Worm (Caenorhabditis elegans) whole organism, young adult: ENCODE results near the gene pqn-41.

Experiments
- B0035.1 ChIP-seq: sonication (generic microtip); optimal IDR thresholded peaks from 2 replicates; lab custom pipeline; 2016; ENCODE audit warnings: missing genetic modification characterization, mild to moderate bottlenecking, missing compliant biosample characterization, missing genotype, missing genetic modification reagents
- D2030.7 ChIP-seq: fragments of 200-800 bp; sonication (Bioruptor generic); IDR thresholded peaks from 2 replicates; pipeline ENCODE4 v1.3.6; 2022; ENCODE audit warnings: missing genetic modification reagents, missing genetic modification characterization, missing compliant biosample characterization
- F10E7.11 ChIP-seq: sonication (generic microtip); optimal IDR thresholded peaks from 2 replicates; lab custom pipeline; 2017; ENCODE audit warnings: mild to moderate bottlenecking, missing genetic modification characterization, moderate library complexity, missing compliant biosample characterization
- F22D6.2 ChIP-seq: sonication (generic microtip); optimal IDR thresholded peaks from 2 replicates; lab custom pipeline; 2016; ENCODE audit warnings: mild to moderate bottlenecking, missing genetic modification characterization, missing compliant biosample characterization
- F37B4.10 ChIP-seq: fragments of 200-800 bp; sonication (Bioruptor generic); IDR thresholded peaks from 2 replicates; pipeline ENCODE4 v1.3.6; 2022; ENCODE audit warnings: missing genetic modification characterization, missing compliant biosample characterization
- F39B2.1 ChIP-seq: fragments of 200-800 bp; sonication (Bioruptor generic); IDR thresholded peaks from 2 replicates; pipeline ENCODE4 v1.3.6; 2022; ENCODE audit warnings: missing genetic modification reagents, missing genetic modification characterization, missing compliant biosample characterization
- F52B5.7 ChIP-seq: sonication (generic microtip); optimal IDR thresholded peaks from 2 replicates; lab custom pipeline; 2016; ENCODE audit warnings: mild to moderate bottlenecking, missing genetic modification characterization, missing compliant biosample characterization
- F55B11.4 ChIP-seq: sonication (generic microtip); optimal IDR thresholded peaks from 2 replicates; lab custom pipeline; 2016; ENCODE audit warnings: missing compliant biosample characterization, missing genetic modification characterization, borderline replicate concordance; ENCODE audit not compliant: insufficient read depth
- T26A5.8 ChIP-seq: sonication (generic microtip); optimal IDR thresholded peaks from 2 replicates; lab custom pipeline; 2016; ENCODE audit warnings: missing genetic modification characterization, missing compliant biosample characterization
- Y95B8A.8 ChIP-seq: fragments of 200-800 bp; sonication (Bioruptor generic); IDR thresholded peaks from 2 replicates; pipeline ENCODE4 v1.3.6; 2022; ENCODE audit warnings: missing genetic modification reagents, missing genetic modification characterization, missing compliant biosample characterization
- aptf-2 ChIP-seq: fragments of 200-800 bp; sonication (Bioruptor generic); conservative IDR thresholded peaks from 2 replicates; pipeline ENCODE4 v1.3.6; 2022; ENCODE audit warnings: missing genetic modification reagents, missing genetic modification characterization, missing compliant biosample characterization
- bed-2 ChIP-seq: fragments of 200-800 bp; sonication (Bioruptor generic); IDR thresholded peaks from 2 replicates; pipeline ENCODE4 v1.3.6; 2022; ENCODE audit warnings: missing genetic modification reagents, missing genetic modification characterization, missing compliant biosample characterization
- ccch-3 ChIP-seq: fragments of 200-800 bp; sonication (Bioruptor generic); optimal IDR thresholded peaks from 2 replicates; lab custom pipeline; 2018; ENCODE audit warnings: mild to moderate bottlenecking, missing genetic modification characterization, missing compliant biosample characterization
- chd-7 ChIP-seq: sonication (generic microtip); optimal IDR thresholded peaks from 2 replicates; lab custom pipeline; 2016; ENCODE audit warnings: mild to moderate bottlenecking, missing genetic modification characterization, moderate library complexity, missing compliant biosample characterization
- dpff-1 ChIP-seq: sonication (generic microtip); optimal IDR thresholded peaks from 2 replicates; lab custom pipeline; 2017; ENCODE audit warnings: mild to moderate bottlenecking, missing genetic modification characterization, missing compliant biosample characterization
- egl-18 ChIP-seq: fragments of 200-800 bp; sonication (Bioruptor generic); IDR thresholded peaks from 2 replicates; pipeline ENCODE4 v1.3.6; 2022; ENCODE audit warnings: missing genetic modification reagents, missing genetic modification characterization, missing compliant biosample characterization
- egl-44 ChIP-seq: fragments of 200-800 bp; sonication (Bioruptor generic); IDR thresholded peaks from 2 replicates; pipeline ENCODE4 v1.3.6; 2022; ENCODE audit warnings: missing genetic modification reagents, missing genetic modification characterization, missing compliant biosample characterization
- ekl-4 ChIP-seq: fragments of 200-800 bp; sonication (Bioruptor generic); IDR thresholded peaks from 2 replicates; pipeline ENCODE4 v1.3.6; 2022; ENCODE audit warnings: missing genetic modification reagents, missing genetic modification characterization, missing compliant biosample characterization
- ets-4 ChIP-seq: fragments of 200-800 bp; sonication (Bioruptor generic); optimal IDR thresholded peaks from 2 replicates; lab custom pipeline; 2018; ENCODE audit warnings: mild to moderate bottlenecking, missing genetic modification characterization, missing compliant biosample characterization
- hlh-26 ChIP-seq: fragments of 200-800 bp; sonication (Bioruptor generic); conservative IDR thresholded peaks from 2 replicates; pipeline ENCODE4 v1.3.6; 2022; ENCODE audit warnings: missing genetic modification reagents, missing genetic modification characterization, missing compliant biosample characterization
- hmg-1.2 ChIP-seq: fragments of 200-800 bp; sonication (Bioruptor generic); IDR thresholded peaks from 2 replicates; pipeline ENCODE4 v1.3.6; 2022; ENCODE audit warnings: missing genetic modification reagents, missing genetic modification characterization, missing compliant biosample characterization
- hmg-20 ChIP-seq: fragments of 200-800 bp; sonication (Bioruptor generic); IDR thresholded peaks from 2 replicates; pipeline ENCODE4 v1.3.6; 2022; ENCODE audit warnings: missing genetic modification reagents, missing genetic modification characterization, missing compliant biosample characterization
- hrde-1 ChIP-seq: sonication (generic microtip); optimal IDR thresholded peaks from 2 replicates; lab custom pipeline; 2016; ENCODE audit warnings: missing genetic modification characterization, mild to moderate bottlenecking, missing compliant biosample characterization, moderate library complexity, missing genotype, missing genetic modification reagents, borderline replicate concordance
- let-526 ChIP-seq: fragments of 200-800 bp; sonication (Bioruptor generic); IDR thresholded peaks from 2 replicates; pipeline ENCODE4 v1.3.6; 2022; ENCODE audit warnings: missing genetic modification reagents, missing genetic modification characterization, missing compliant biosample characterization
- lin-35 ChIP-seq, 3 experiments: fragments of 150-350 bp in 2 of 3; sonication (generic microtip) in 1 of 3; optimal IDR thresholded peaks; 2 replicates each; lab custom pipeline; 2014 to 2018; ENCODE audit warnings: missing biosample characterization in 3 of 3, missing genetic modification characterization in 3 of 3, missing genetic modification reagents in 3 of 3
- lin-40 ChIP-seq: sonication (generic microtip); optimal IDR thresholded peaks from 2 replicates; lab custom pipeline; 2016; ENCODE audit warnings: missing genetic modification characterization, mild to moderate bottlenecking, missing compliant biosample characterization, missing genotype, missing genetic modification reagents
- lir-1 ChIP-seq: fragments of 200-800 bp; sonication (Bioruptor generic); conservative IDR thresholded peaks from 2 replicates; pipeline ENCODE4 v1.3.6; 2022; ENCODE audit warnings: missing genetic modification reagents, missing genetic modification characterization, missing compliant biosample characterization
- madf-8 ChIP-seq: fragments of 200-800 bp; sonication (Bioruptor generic); conservative IDR thresholded peaks from 2 replicates; pipeline ENCODE4 v1.3.6; 2022; ENCODE audit warnings: missing genetic modification reagents, missing genetic modification characterization, missing compliant biosample characterization
- mxl-1 ChIP-seq: sonication (generic microtip); optimal IDR thresholded peaks from 2 replicates; lab custom pipeline; 2016; ENCODE audit warnings: missing genetic modification characterization, missing compliant biosample characterization
- nfyb-1 ChIP-seq: fragments of 200-800 bp; sonication (Bioruptor generic); IDR thresholded peaks from 2 replicates; pipeline ENCODE4 v1.3.6; 2022; ENCODE audit warnings: missing genetic modification reagents, missing genetic modification characterization, missing compliant biosample characterization
- rcor-1 ChIP-seq: fragments of 200-800 bp; sonication (Bioruptor generic); IDR thresholded peaks from 2 replicates; pipeline ENCODE4 v1.3.6; 2022; ENCODE audit warnings: missing genetic modification reagents, missing genetic modification characterization, missing compliant biosample characterization
- sdz-38 ChIP-seq: sonication (generic microtip); optimal IDR thresholded peaks from 2 replicates; lab custom pipeline; 2016; ENCODE audit warnings: missing genotype, missing genetic modification characterization, missing compliant biosample characterization
- sea-2 ChIP-seq: fragments of 200-800 bp; sonication (Bioruptor generic); IDR thresholded peaks from 2 replicates; pipeline ENCODE4 v1.3.6; 2022; ENCODE audit warnings: missing genetic modification characterization, missing compliant biosample characterization
- sptf-2 ChIP-seq: fragments of 200-800 bp; sonication (Bioruptor generic); optimal IDR thresholded peaks from 2 replicates; lab custom pipeline; 2018; ENCODE audit warnings: mild to moderate bottlenecking, missing genetic modification characterization, missing compliant biosample characterization
- tbp1 ChIP-seq: fragments of 200-800 bp; sonication (Bioruptor generic); optimal IDR thresholded peaks from 2 replicates; lab custom pipeline; 2018; ENCODE audit warnings: mild to moderate bottlenecking, missing genetic modification characterization, missing compliant biosample characterization
- tbx-9 ChIP-seq: sonication (generic microtip); optimal IDR thresholded peaks from 2 replicates; lab custom pipeline; 2016; ENCODE audit warnings: borderline replicate concordance, missing genetic modification characterization, inconsistent platforms, missing compliant biosample characterization
- unc-62 ChIP-seq: fragments of 150-350 bp; optimal IDR thresholded peaks from 2 replicates; lab custom pipeline; 2014; ENCODE audit warnings: missing biosample characterization, missing genetic modification reagents, missing genetic modification characterization
- xnd-1 ChIP-seq: sonication (generic microtip); optimal IDR thresholded peaks from 2 replicates; lab custom pipeline; 2016; ENCODE audit warnings: missing genotype, missing genetic modification reagents, missing genetic modification characterization, missing compliant biosample characterization
- ztf-25 ChIP-seq: fragments of 200-800 bp; sonication (Bioruptor generic); IDR thresholded peaks from 2 replicates; pipeline ENCODE4 v1.3.6; 2022; ENCODE audit warnings: missing genetic modification reagents, missing genetic modification characterization, missing compliant biosample characterization
- ztf-28 ChIP-seq: fragments of 200-800 bp; sonication (Bioruptor generic); IDR thresholded peaks from 2 replicates; pipeline ENCODE4 v1.3.6; 2022; ENCODE audit warnings: missing genetic modification reagents, missing genetic modification characterization, missing compliant biosample characterization
- ztf-6 ChIP-seq: fragments of 200-800 bp; sonication (Bioruptor generic); IDR thresholded peaks from 2 replicates; pipeline ENCODE4 v1.3.6; 2022; ENCODE audit warnings: missing genetic modification reagents, missing genetic modification characterization, missing compliant biosample characterization

Gene pqn-41

DNA sequence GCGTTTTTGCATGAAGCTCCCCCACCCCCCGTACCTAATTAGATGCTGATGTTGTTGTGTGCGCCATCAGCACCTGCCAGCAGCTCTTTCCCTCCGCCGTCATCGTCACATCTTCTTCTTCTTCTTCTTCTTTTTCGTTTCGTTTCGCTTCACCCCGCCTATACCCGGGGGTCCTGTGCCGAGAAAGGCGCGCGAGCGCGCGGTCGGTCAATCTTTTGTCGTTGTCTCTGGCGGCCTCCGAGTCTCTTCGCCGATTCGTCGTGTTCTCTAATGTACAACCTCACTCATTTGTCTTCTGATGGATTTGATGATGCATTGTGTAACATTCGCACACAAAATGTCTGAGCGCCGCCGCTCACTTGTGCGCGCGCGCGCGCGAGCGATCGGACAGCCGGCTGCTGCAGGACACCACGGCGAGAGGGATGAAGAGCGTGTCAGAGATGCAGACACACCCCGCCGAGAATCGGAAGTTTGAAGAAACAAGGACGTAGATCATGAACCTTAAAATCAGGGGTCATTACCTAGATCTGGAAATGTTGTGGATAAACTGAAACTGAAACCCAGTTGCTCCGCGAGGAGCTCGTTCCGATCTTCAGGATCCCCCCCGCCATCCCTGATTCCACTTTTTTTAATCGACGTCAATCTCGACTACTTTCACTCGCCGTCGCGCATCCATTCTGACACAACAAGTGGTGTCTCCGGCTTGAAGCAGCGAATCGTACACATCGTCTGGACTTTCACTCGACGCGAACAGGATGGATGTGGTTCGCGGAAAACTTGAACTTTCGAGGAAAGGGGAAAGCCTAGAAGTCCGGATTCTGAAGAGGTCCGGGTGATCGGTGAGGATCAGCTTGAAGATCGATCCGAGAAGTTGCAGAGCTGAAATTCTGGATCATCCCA, 17.9 kb downstream of the pqn-41 start (continued):
- TF ChIP-seq hmg-20 (GFP tag; lab: Robert Waterston, UW) (no peak), T26A5.8 (tag; lab: Kevin White, UChicago) (no peak), lin-40 (tag; lab: Kevin White, UChicago) (peak; percentile 93), rcor-1 (peak; percentile 15; the same call in 1 of the 2 replicates), lin-35 (GFP tag; optimal IDR thresholded peaks at IDR 0.05; lab: Kevin White, UChicago) (peak in 1 of 3 experiments; percentile 52), tbp1 (GFP tag; lab: Kevin White, UChicago) (peak; percentile 52), mxl-1 (tag; lab: Kevin White, UChicago) (no peak), tbx-9 (tag; lab: Kevin White, UChicago) (no peak), dpff-1 (tag; lab: Kevin White, UChicago) (no peak), egl-18 (GFP tag; lab: Robert Waterston, UW) (no peak), chd-7 (tag; lab: Kevin White, UChicago) (peak; percentile 93), lir-1 (GFP tag; lab: Robert Waterston, UW) (peak; percentile 65), D2030.7 (no peak), let-526 (no peak), sea-2 (GFP tag; lab: Robert Waterston, UW) (no peak), sptf-2 (no peak), ekl-4 (GFP tag; lab: Robert Waterston, UW) (0 out of 2 replicates have a peak, but pooled peaks have one; percentile 35), ztf-6 (GFP tag; lab: Robert Waterston, UW) (0 out of 2 replicates have a peak, but pooled peaks have one; percentile 43), ets-4 (GFP tag; lab: Kevin White, UChicago) (no peak), nfyb-1 (GFP tag; lab: Robert Waterston, UW) (peak; percentile 76), F10E7.11 (no peak), F52B5.7 (tag; lab: Kevin White, UChicago) (peak; percentile 27), Y95B8A.8 (GFP tag; lab: Robert Waterston, UW) (0 out of 2 replicates have a peak, but pooled peaks have one; percentile 41), madf-8 (no peak), B0035.1 (peak; percentile 52), sdz-38 (tag; lab: Kevin White, UChicago) (no peak), F39B2.1 (GFP tag; lab: Robert Waterston, UW) (no peak), aptf-2 (GFP tag; lab: Robert Waterston, UW) (no peak), F55B11.4 (no peak), hrde-1 (no peak), F22D6.2 (tag; lab: Kevin White, UChicago) (peak; percentile 47), ccch-3 (GFP tag; lab: Kevin White, UChicago) (no peak), F37B4.10 (GFP tag; lab: Robert Waterston, UW) (no peak), ztf-25 (no peak), bed-2 (GFP tag; lab: Robert Waterston, UW) (no peak), hmg-1.2 (peak; percentile 68), hlh-26 (GFP tag; lab: Robert Waterston, UW) (no peak), unc-62 (no peak), xnd-1 (tag; lab: Kevin White, UChicago) (no peak), ztf-28 (GFP tag; lab: Robert Waterston, UW) (no peak), egl-44 (GFP tag; lab: Robert Waterston, UW) (0 out of 2 replicates have a peak, but pooled peaks have one; percentile 8)
